Worm (Caenorhabditis elegans): Measurements from ENCODE around the gene ctg-2.

ce11 chrII:8561227-8561626, 46.4 kb downstream of the ctg-2 start, which contains the start of gene iff-2:
- TF ChIP-seq sea-1 (GFP tag; conservative IDR thresholded peaks at IDR 0.05) (peak; percentile 70), ets-7 (tag; optimal IDR thresholded peaks at IDR 0.05) (peak; percentile 8), tbx-11 (GFP tag; IDR thresholded peaks at IDR 0.05) (no peak), flt-1 (GFP tag; IDR thresholded peaks at IDR 0.05) (peak; percentile 57; the same call in 1 of the 2 replicates), ceh-13 (GFP tag; optimal IDR thresholded peaks at IDR 0.05) (no peak), F13C5.2 (tag; optimal IDR thresholded peaks at IDR 0.05) (peak; percentile 95), ama-1 (optimal IDR thresholded peaks at IDR 0.05) (no peak), pes-1 (GFP tag; IDR thresholded peaks at IDR 0.05) (no peak)
